Fruit fly (Drosophila melanogaster) whole organism, embryonic: ENCODE measurements around the gene puc.

Experiments used
- Bdp1 ChIP-seq: fragments of 200-800 bp; sonication (Bioruptor generic); optimal IDR thresholded peaks from 3 replicates; lab custom pipeline; 2016; ENCODE audit warnings: missing biosample characterization, missing genetic modification characterization
- CG10565 ChIP-seq: fragments of 200-800 bp; sonication (Bioruptor generic); optimal IDR thresholded peaks from 3 replicates; lab custom pipeline; 2016; ENCODE audit warnings: missing biosample characterization, mild to moderate bottlenecking, missing genetic modification characterization
- CG12769 ChIP-seq: fragments of 200-800 bp; sonication (Bioruptor generic); optimal IDR thresholded peaks from 2 replicates; lab custom pipeline; 2019; ENCODE audit warnings: missing biosample characterization, mild to moderate bottlenecking, missing genetic modification characterization, moderate library complexity
- CG13296 ChIP-seq: fragments of 200-800 bp; sonication (Bioruptor generic); optimal IDR thresholded peaks from 3 replicates; lab custom pipeline; 2018; ENCODE audit warnings: missing biosample characterization, mild to moderate bottlenecking, missing genetic modification characterization
- CG17802 ChIP-seq: fragments of 200-800 bp; sonication (Bioruptor generic); optimal IDR thresholded peaks from 2 replicates; lab custom pipeline; 2018; ENCODE audit warnings: missing biosample characterization, mild to moderate bottlenecking, missing genetic modification characterization, moderate library complexity
- CG17912 ChIP-seq: fragments of 200-800 bp; sonication (Bioruptor generic); optimal IDR thresholded peaks from 2 replicates; lab custom pipeline; 2018; ENCODE audit warnings: missing biosample characterization, mild to moderate bottlenecking, missing genetic modification characterization
- CG2875 ChIP-seq: fragments of 200-800 bp; sonication (Bioruptor generic); optimal IDR thresholded peaks from 2 replicates; lab custom pipeline; 2017; ENCODE audit warnings: missing biosample characterization, mild to moderate bottlenecking, missing genetic modification characterization, missing genetic modification reagents
- CG3163 ChIP-seq: fragments of 200-800 bp; sonication (Bioruptor generic); optimal IDR thresholded peaks from 3 replicates; lab custom pipeline; 2016; ENCODE audit warnings: missing biosample characterization, missing genetic modification characterization
- CG32772 ChIP-seq: fragments of 200-800 bp; sonication (Bioruptor generic); IDR thresholded peaks from 2 replicates; pipeline ENCODE4 v1.3.6; 2022; ENCODE audit warnings: missing biosample characterization, missing genetic modification characterization
- CG33557 ChIP-seq: fragments of 200-800 bp; sonication (Bioruptor generic); optimal IDR thresholded peaks from 2 replicates; lab custom pipeline; 2019; ENCODE audit warnings: missing biosample characterization, mild to moderate bottlenecking, missing genetic modification characterization, moderate library complexity
- CG42726 ChIP-seq: fragments of 200-800 bp; sonication (Bioruptor generic); IDR thresholded peaks from 2 replicates; pipeline ENCODE4 v1.3.6; 2022; ENCODE audit warnings: missing biosample characterization, missing genetic modification characterization; ENCODE audit not compliant: partially characterized antibody
- CG4328 ChIP-seq: fragments of 200-800 bp; sonication (Bioruptor generic); optimal IDR thresholded peaks from 3 replicates; lab custom pipeline; 2017; ENCODE audit warnings: missing biosample characterization, missing genetic modification reagents, missing genetic modification characterization
- CG43689 ChIP-seq: fragments of 200-800 bp; sonication (Bioruptor generic); IDR thresholded peaks from 2 replicates; pipeline ENCODE4 v1.3.6; 2022; ENCODE audit warnings: missing biosample characterization, missing genetic modification characterization
- CG7271 ChIP-seq: fragments of 200-800 bp; sonication (Bioruptor generic); optimal IDR thresholded peaks from 2 replicates; lab custom pipeline; 2018; ENCODE audit warnings: missing biosample characterization, mild to moderate bottlenecking, missing genetic modification characterization, moderate library complexity
- CG7372 ChIP-seq: fragments of 200-800 bp; sonication (Bioruptor generic); IDR thresholded peaks from 2 replicates; pipeline ENCODE4 v1.3.6; 2022; ENCODE audit warnings: missing biosample characterization, missing genetic modification characterization
- CG8359 ChIP-seq: fragments of 200-800 bp; sonication (Bioruptor generic); optimal IDR thresholded peaks from 2 replicates; lab custom pipeline; 2017; ENCODE audit warnings: missing biosample characterization, mild to moderate bottlenecking, missing genetic modification characterization, borderline replicate concordance
- CG8388 ChIP-seq: fragments of 200-800 bp; sonication (Bioruptor generic); optimal IDR thresholded peaks from 2 replicates; lab custom pipeline; 2019; ENCODE audit warnings: missing biosample characterization, mild to moderate bottlenecking, missing genetic modification characterization, moderate library complexity
- CG9609 ChIP-seq: fragments of 200-800 bp; sonication (Bioruptor generic); optimal IDR thresholded peaks from 3 replicates; lab custom pipeline; 2016; ENCODE audit warnings: missing biosample characterization, missing genetic modification characterization
- Dbx ChIP-seq: fragments of 200-800 bp; sonication (Bioruptor generic); IDR thresholded peaks from 3 replicates; pipeline ENCODE4 v1.3.6; 2022; ENCODE audit warnings: missing biosample characterization, missing genetic modification characterization
- Dip2 ChIP-seq: fragments of 200-800 bp; sonication (Bioruptor generic); IDR thresholded peaks from 2 replicates; pipeline ENCODE4 v1.3.6; 2022; ENCODE audit warnings: missing biosample characterization, missing genetic modification characterization
- Dll ChIP-seq: fragments of 200-800 bp; sonication (Bioruptor generic); IDR thresholded peaks from 4 replicates; pipeline ENCODE4 v1.3.6; 2022; ENCODE audit warnings: missing biosample characterization, missing genetic modification characterization; ENCODE audit not compliant: partially characterized antibody
- Elba2 ChIP-seq: fragments of 200-800 bp; sonication (Bioruptor generic); optimal IDR thresholded peaks from 3 replicates; lab custom pipeline; 2016; ENCODE audit warnings: missing biosample characterization, missing genetic modification characterization
- H2.0 ChIP-seq: fragments of 200-800 bp; sonication (Bioruptor generic); IDR thresholded peaks from 2 replicates; pipeline ENCODE4 v1.3.6; 2022; ENCODE audit warnings: missing biosample characterization, missing genetic modification characterization
- HLH54F ChIP-seq: fragments of 200-800 bp; sonication (Bioruptor generic); optimal IDR thresholded peaks from 3 replicates; lab custom pipeline; 2016; ENCODE audit warnings: missing biosample characterization, missing genetic modification characterization
- Hr39 ChIP-seq: fragments of >200 bp; optimal IDR thresholded peaks from 2 replicates; lab custom pipeline; 2017
- Hr51 ChIP-seq, 2 experiments: fragments of 200-800 bp; sonication (Bioruptor generic); optimal IDR thresholded peaks; 2 replicates in 1 of 2; 3 replicates in 1 of 2; lab custom pipeline; 2016 to 2018; ENCODE audit warnings: missing biosample characterization in 2 of 2, missing genetic modification characterization in 2 of 2, mild to moderate bottlenecking in 1 of 2, moderate library complexity in 1 of 2
- MESR4 ChIP-seq: fragments of 200-800 bp; sonication (Bioruptor generic); optimal IDR thresholded peaks from 2 replicates; lab custom pipeline; 2018; ENCODE audit warnings: missing biosample characterization, mild to moderate bottlenecking, missing genetic modification characterization, moderate library complexity
- Mad ChIP-seq: fragments of 200-800 bp; sonication (Bioruptor generic); optimal IDR thresholded peaks from 2 replicates; lab custom pipeline; 2016; ENCODE audit warnings: missing biosample characterization, missing genetic modification characterization
- Med ChIP-seq: fragments of 200-800 bp; sonication (Bioruptor generic); peaks from one replicate; lab custom pipeline; 2016; ENCODE audit warnings: missing biosample characterization, missing genetic modification characterization, mild to moderate bottlenecking, inconsistent platforms, moderate library complexity
- Neu2 ChIP-seq: fragments of 200-800 bp; sonication (Bioruptor generic); optimal IDR thresholded peaks from 3 replicates; lab custom pipeline; 2016; ENCODE audit warnings: missing biosample characterization, missing genetic modification characterization, borderline replicate concordance
- Oaz ChIP-seq: fragments of 200-800 bp; sonication (Bioruptor generic); IDR thresholded peaks from 2 replicates; pipeline ENCODE4 v1.3.6; 2022; ENCODE audit warnings: missing biosample characterization, missing genetic modification characterization
- Rfx ChIP-seq: fragments of 200-800 bp; sonication (Bioruptor generic); IDR thresholded peaks from 2 replicates; pipeline ENCODE4 v1.3.6; 2022; ENCODE audit warnings: missing biosample characterization, missing genetic modification characterization
- Vsx1 ChIP-seq: fragments of 200-800 bp; sonication (Bioruptor generic); optimal IDR thresholded peaks from 2 replicates; lab custom pipeline; 2017; ENCODE audit warnings: missing biosample characterization, mild to moderate bottlenecking, missing genetic modification characterization, missing genetic modification reagents
- ap ChIP-seq: fragments of 200-800 bp; sonication (Bioruptor generic); IDR thresholded peaks from 2 replicates; pipeline ENCODE4 v1.3.6; 2022; ENCODE audit warnings: missing biosample characterization, missing genetic modification characterization
- ash1 ChIP-seq: fragments of 200-800 bp; sonication (Bioruptor generic); optimal IDR thresholded peaks from 2 replicates; lab custom pipeline; 2018; ENCODE audit warnings: missing biosample characterization, mild to moderate bottlenecking, missing genetic modification characterization
- dimm ChIP-seq: fragments of 200-800 bp; sonication (Bioruptor generic); IDR thresholded peaks from 2 replicates; pipeline ENCODE4 v1.3.6; 2022; ENCODE audit warnings: missing biosample characterization, missing genetic modification characterization
- dmrt11E ChIP-seq: fragments of 200-800 bp; sonication (Bioruptor generic); optimal IDR thresholded peaks from 3 replicates; lab custom pipeline; 2018; ENCODE audit warnings: missing biosample characterization, mild to moderate bottlenecking, missing genetic modification characterization, moderate library complexity
- emc ChIP-seq: fragments of 200-800 bp; sonication (Bioruptor generic); optimal IDR thresholded peaks from 2 replicates; lab custom pipeline; 2016; ENCODE audit warnings: missing biosample characterization, missing genetic modification characterization
- fd102C ChIP-seq: fragments of 200-800 bp; sonication (Bioruptor generic); optimal IDR thresholded peaks from 2 replicates; lab custom pipeline; 2018; ENCODE audit warnings: missing biosample characterization, mild to moderate bottlenecking, missing genetic modification characterization, moderate library complexity
- gcm2 ChIP-seq: fragments of 200-800 bp; sonication (Bioruptor generic); optimal IDR thresholded peaks from 2 replicates; lab custom pipeline; 2016; ENCODE audit warnings: missing biosample characterization, missing genetic modification characterization
- gsb-n ChIP-seq: fragments of 200-800 bp; sonication (Bioruptor generic); optimal IDR thresholded peaks from 3 replicates; lab custom pipeline; 2018; ENCODE audit warnings: missing biosample characterization, mild to moderate bottlenecking, missing genetic modification characterization
- hbn ChIP-seq: fragments of 200-800 bp; sonication (Bioruptor generic); IDR thresholded peaks from 2 replicates; pipeline ENCODE4 v1.3.6; 2022; ENCODE audit warnings: missing biosample characterization, missing genetic modification characterization; ENCODE audit not compliant: partially characterized antibody
- pfk ChIP-seq: fragments of 200-800 bp; sonication (Bioruptor generic); optimal IDR thresholded peaks from 2 replicates; lab custom pipeline; 2018; ENCODE audit warnings: missing biosample characterization, mild to moderate bottlenecking, missing genetic modification characterization, moderate library complexity
- row ChIP-seq: fragments of 200-800 bp; sonication (Bioruptor generic); IDR thresholded peaks from 3 replicates; pipeline ENCODE4 v1.3.6; 2022; ENCODE audit warnings: missing biosample characterization, missing genetic modification characterization
- seq ChIP-seq: fragments of 200-800 bp; sonication (Bioruptor generic); IDR thresholded peaks from 2 replicates; pipeline ENCODE4 v1.3.6; 2022; ENCODE audit warnings: missing biosample characterization, missing genetic modification characterization
- sob ChIP-seq: fragments of 200-800 bp; sonication (Bioruptor generic); IDR thresholded peaks from 2 replicates; pipeline ENCODE4 v1.3.6; 2022; ENCODE audit warnings: missing biosample characterization, missing genetic modification characterization
- stwl ChIP-seq: fragments of 200-800 bp; sonication (Bioruptor generic); optimal IDR thresholded peaks from 3 replicates; lab custom pipeline; 2018; ENCODE audit warnings: missing biosample characterization, mild to moderate bottlenecking, missing genetic modification characterization, moderate library complexity
- sug ChIP-seq: fragments of 200-800 bp; optimal IDR thresholded peaks from 2 replicates; lab custom pipeline; 2019; ENCODE audit warnings: missing biosample characterization, mild to moderate bottlenecking, missing genetic modification characterization, moderate library complexity

Gene puc

DNA sequence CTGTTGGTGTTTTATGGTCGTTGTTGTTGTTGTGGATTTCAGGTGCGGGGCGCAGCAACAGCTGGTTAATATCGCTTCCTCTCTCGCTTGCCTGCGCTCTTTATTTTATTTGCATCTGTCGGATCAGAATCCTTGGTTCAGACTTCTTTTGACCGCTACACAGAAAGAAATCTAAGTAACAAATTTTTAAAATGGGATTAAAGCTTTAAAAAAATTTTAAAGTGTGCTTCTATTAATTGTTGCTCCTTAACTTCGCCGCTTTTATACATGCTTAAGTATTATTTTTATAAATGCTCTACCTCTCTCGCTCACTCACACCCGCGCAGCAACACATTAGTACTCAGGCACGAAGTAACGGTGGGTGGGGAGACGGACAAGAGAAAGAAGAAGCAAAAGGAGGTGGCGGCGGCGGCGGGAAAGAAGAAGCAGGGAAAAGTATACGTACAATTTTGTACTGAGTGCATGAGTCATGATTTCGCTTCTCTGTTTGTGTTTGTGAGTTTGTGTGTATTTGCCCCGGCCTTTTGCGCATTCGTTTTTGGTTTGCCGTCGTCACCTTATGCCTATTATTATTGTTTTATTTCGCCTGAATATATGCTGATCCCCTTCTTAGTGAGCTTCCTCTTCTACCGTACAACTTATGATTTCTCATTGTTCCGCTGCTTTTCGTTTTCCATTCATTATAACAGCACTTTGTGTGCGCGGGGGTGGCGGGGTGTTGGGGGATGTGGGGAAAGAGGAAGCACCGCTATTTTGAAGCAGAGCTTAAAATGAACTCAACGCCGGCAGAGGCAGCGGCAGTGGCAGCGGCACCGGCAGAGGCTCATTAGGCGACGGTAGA, 8.9 kb downstream of the puc start (continued):
- TF ChIP-seq dimm (GFP tag; lab: Robert Waterston, UW), result no peak
- no peak for TF ChIP-seq ash1 (GFP tag; lab: Kevin White, UChicago)
- TF ChIP-seq seq (GFP tag; lab: Robert Waterston, UW), result peak; percentile 80
- TF ChIP-seq CG13296, result peak; percentile 78
- TF ChIP-seq Dip2 (GFP tag; lab: Robert Waterston, UW), result no peak
- no peak for TF ChIP-seq pfk (GFP tag; lab: Kevin White, UChicago)
- TF ChIP-seq CG12769, result peak; percentile 67
- peak; percentile 53 for TF ChIP-seq sug (tag; lab: Kevin White, UChicago)
- TF ChIP-seq CG42726 (GFP tag; lab: Robert Waterston, UW), result no peak
- TF ChIP-seq gcm2, result peak; percentile 53
- peak; percentile 78 for TF ChIP-seq gsb-n (tag; lab: Kevin White, UChicago)
- peak; percentile 83 for TF ChIP-seq row
- peak; percentile 32 for TF ChIP-seq emc (GFP tag; lab: Kevin White, UChicago)
- TF ChIP-seq ap (GFP tag; lab: Robert Waterston, UW), result peak; percentile 74
- TF ChIP-seq CG2875 (GFP tag; lab: Kevin White, UChicago), result peak; percentile 63
- TF ChIP-seq Hr39 (lab: Kevin White, UChicago), result no peak
- TF ChIP-seq stwl, result peak; percentile 38
- TF ChIP-seq Oaz, result peak; percentile 50; the same call in 1 of the 2 replicates
- TF ChIP-seq CG7372 (GFP tag; lab: Robert Waterston, UW), result peak; percentile 71; the same call in 1 of the 2 replicates
- no peak for TF ChIP-seq Dll (GFP tag; lab: Robert Waterston, UW)
- peak; percentile 64 for TF ChIP-seq Neu2 (GFP tag; lab: Kevin White, UChicago)
- peak; percentile 61 for TF ChIP-seq CG3163 (GFP tag; lab: Kevin White, UChicago)
- peak; percentile 81 to 83 for TF ChIP-seq Hr51 (GFP tag; optimal IDR thresholded peaks at IDR 0.05; lab: Kevin White, UChicago)
- peak; percentile 74 for TF ChIP-seq CG9609 (GFP tag; lab: Kevin White, UChicago)
- no peak for TF ChIP-seq hbn (GFP tag; lab: Robert Waterston, UW)
- TF ChIP-seq Elba2 (GFP tag; lab: Kevin White, UChicago), result no peak
- TF ChIP-seq Bdp1 (GFP tag; lab: Kevin White, UChicago), result peak; percentile 52
- peak; percentile 79 for TF ChIP-seq HLH54F (GFP tag; lab: Kevin White, UChicago)
- no peak for TF ChIP-seq CG17912 (GFP tag; lab: Kevin White, UChicago)
- TF ChIP-seq Mad (GFP tag; lab: Kevin White, UChicago), result peak; percentile 64
- TF ChIP-seq sob (GFP tag; lab: Robert Waterston, UW), result peak; percentile 44; the same call in 1 of the 2 replicates
- TF ChIP-seq CG7271 (tag; lab: Kevin White, UChicago), result peak; percentile 77
- peak; percentile 71 for TF ChIP-seq CG8359
- peak; percentile 72 for TF ChIP-seq H2.0 (GFP tag; lab: Robert Waterston, UW)
- TF ChIP-seq CG4328 (GFP tag; lab: Kevin White, UChicago), result peak; percentile 29
- TF ChIP-seq CG43689 (GFP tag; lab: Robert Waterston, UW), result peak; percentile 35; the same call in 1 of the 2 replicates
- TF ChIP-seq Dbx, result peak; percentile 76
- TF ChIP-seq Med (GFP tag; lab: Kevin White, UChicago), result peak; percentile 97
- peak; percentile 81 for TF ChIP-seq CG32772
- TF ChIP-seq Rfx (GFP tag; lab: Robert Waterston, UW), result peak; percentile 81
- peak; percentile 76 for TF ChIP-seq dmrt11E (tag; lab: Kevin White, UChicago)
- TF ChIP-seq CG10565 (GFP tag; lab: Kevin White, UChicago), result no peak
- TF ChIP-seq CG8388, result peak; percentile 76
- peak; percentile 13 for TF ChIP-seq CG33557 (GFP tag; lab: Kevin White, UChicago)
- TF ChIP-seq MESR4 (GFP tag; lab: Kevin White, UChicago), result peak; percentile 7
- TF ChIP-seq CG17802 (tag; lab: Kevin White, UChicago), result peak; percentile 45
- peak; percentile 24 for TF ChIP-seq Vsx1 (GFP tag; lab: Kevin White, UChicago)
- peak; percentile 70 for TF ChIP-seq fd102C (GFP tag; lab: Kevin White, UChicago)
